Worm (Caenorhabditis elegans): Measurements from ENCODE around the gene C29A12.1.

Gene C29A12.1

DNA sequence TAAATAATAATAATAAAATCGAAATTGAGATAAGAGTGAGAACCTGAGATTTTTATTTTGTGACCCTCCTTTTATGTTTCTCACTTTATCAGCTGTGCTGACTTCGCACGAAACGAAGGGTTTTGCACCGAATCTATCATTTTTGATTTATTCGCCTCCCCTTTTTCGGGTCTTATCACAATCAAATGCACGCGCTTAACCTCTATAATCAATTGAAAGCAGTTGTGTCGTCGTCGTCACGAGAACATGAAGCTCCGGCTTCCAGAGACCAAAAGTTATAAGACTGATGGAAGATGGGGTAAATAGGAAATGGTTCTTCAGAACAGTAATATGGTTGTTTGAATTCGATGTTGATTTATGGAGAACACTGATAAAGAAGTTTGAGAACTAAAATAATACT is 12.1 kb downstream of the C29A12.1 start, which contains the start of gene D1054.18:
Gene D1054.18, minus strand, starts transcription at position 45 of the 400 bp plus-strand sequence.
- TF ChIP-seq F13H6.1 (tag; optimal IDR thresholded peaks at IDR 0.05) (no peak), lin-11 (tag; optimal IDR thresholded peaks at IDR 0.05) (no peak), sox-4 (tag; optimal IDR thresholded peaks at IDR 0.05) (no peak), ceh-6 (GFP tag; optimal IDR thresholded peaks at IDR 0.05) (no peak)

ce11 chrV:10798090-10798489 is 15.2 kb downstream of the C29A12.1 start, which contains the start of gene srh-184:
srh-184 (minus strand) TSS chrV:10798190.
- TF ChIP-seq ceh-2 (tag; optimal IDR thresholded peaks at IDR 0.05) (no peak), unc-3 (GFP tag; conservative IDR thresholded peaks at IDR 0.05) (no peak), unc-3 (tag; optimal IDR thresholded peaks at IDR 0.05) (no peak), C38D4.7 (GFP tag; optimal IDR thresholded peaks at IDR 0.05) (no peak), ceh-30 (tag; optimal IDR thresholded peaks at IDR 0.05) (no peak), unc-86 (tag; optimal IDR thresholded peaks at IDR 0.05) (no peak), zip-5 (tag; optimal IDR thresholded peaks at IDR 0.05) (no peak), unc-42 (tag; optimal IDR thresholded peaks at IDR 0.05) (no peak), fkh-10 (GFP tag; optimal IDR thresholded peaks at IDR 0.05) (no peak), pat-9 (tag; optimal IDR thresholded peaks at IDR 0.05) (no peak), sox-2 (GFP tag; IDR thresholded peaks at IDR 0.05) (no peak), unc-55 (GFP tag; optimal IDR thresholded peaks at IDR 0.05) (no peak), ttx-3 (tag; optimal IDR thresholded peaks at IDR 0.05) (no peak), tbx-2 (tag; optimal IDR thresholded peaks at IDR 0.05) (no peak), dmd-4 (tag; optimal IDR thresholded peaks at IDR 0.05; ENCODE audit: borderline replicate concordance) (no peak), ceh-24 (tag; optimal IDR thresholded peaks at IDR 0.05) (no peak), ceh-14 (tag; optimal IDR thresholded peaks at IDR 0.05) (no peak), nhr-232 (tag; optimal IDR thresholded peaks at IDR 0.05) (no peak), lin-11 (tag; optimal IDR thresholded peaks at IDR 0.05) (no peak)

DNA sequence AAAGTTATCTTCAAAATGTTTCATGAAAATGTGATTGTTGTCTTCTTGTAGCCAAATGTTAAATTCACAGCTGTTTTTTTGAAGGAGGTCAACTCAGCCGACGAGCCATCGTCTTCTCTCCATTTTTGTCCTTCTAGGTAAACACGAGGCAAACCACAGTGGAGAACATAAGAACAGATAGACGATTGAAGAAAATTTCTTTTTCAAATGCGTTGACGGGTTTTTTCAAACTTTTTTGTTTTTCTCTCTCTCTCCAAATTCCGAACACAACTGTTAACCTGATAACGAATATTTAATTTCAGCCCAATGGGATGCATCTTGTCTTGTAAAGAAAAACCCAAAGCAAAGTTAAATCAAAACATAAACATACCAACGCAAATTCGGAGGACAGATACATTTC is 17.8 kb downstream of the C29A12.1 start, which contains the start of gene D1054.19:
Gene D1054.19, plus strand, starts transcription at position 301 of the 400 bp plus-strand sequence.
- TF ChIP-seq ceh-34 (tag; optimal IDR thresholded peaks at IDR 0.05) = no peak
- no peak for TF ChIP-seq ceh-14 (tag; optimal IDR thresholded peaks at IDR 0.05)
- TF ChIP-seq npax-4 (tag; optimal IDR thresholded peaks at IDR 0.05) = no peak

DNA sequence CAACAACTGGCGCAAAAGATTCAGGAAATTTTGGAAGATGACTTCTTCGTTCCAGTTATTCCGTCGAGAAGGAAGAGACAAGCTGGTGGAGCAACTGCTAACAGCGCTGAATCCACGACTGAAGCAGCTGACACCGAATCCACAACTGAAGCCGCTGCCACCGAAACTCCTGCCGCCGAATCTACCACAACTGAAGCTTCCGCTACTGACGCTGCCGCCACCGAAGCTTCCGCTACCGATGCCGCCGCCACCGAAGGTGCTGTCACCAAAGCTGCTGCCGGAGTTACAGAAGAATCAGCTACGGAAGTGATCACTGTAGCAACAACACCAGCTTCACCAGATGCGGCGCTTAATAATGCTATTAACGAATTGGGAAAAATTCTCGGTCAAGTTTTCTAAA is 18.8 kb downstream of the C29A12.1 start:
- TF ChIP-seq unc-3 (GFP tag; conservative IDR thresholded peaks at IDR 0.05) (no peak), unc-3 (tag; optimal IDR thresholded peaks at IDR 0.05) (no peak), dmd-4 (tag; optimal IDR thresholded peaks at IDR 0.05; ENCODE audit: borderline replicate concordance) (no peak), sox-4 (tag; optimal IDR thresholded peaks at IDR 0.05) (no peak), sox-2 (GFP tag; IDR thresholded peaks at IDR 0.05) (no peak), unc-86 (tag; optimal IDR thresholded peaks at IDR 0.05) (no peak), ceh-19 (GFP tag; optimal IDR thresholded peaks at IDR 0.05) (no peak), pqm-1 (tag; optimal IDR thresholded peaks at IDR 0.05) (no peak), pha-4 (tag; optimal IDR thresholded peaks at IDR 0.05) (no peak), ceh-24 (tag; optimal IDR thresholded peaks at IDR 0.05) (no peak), Y22D7AL.16 (tag; optimal IDR thresholded peaks at IDR 0.05) (no peak), npax-4 (tag; optimal IDR thresholded peaks at IDR 0.05) (no peak), pha-2 (tag; optimal IDR thresholded peaks at IDR 0.05) (no peak), unc-42 (tag; optimal IDR thresholded peaks at IDR 0.05) (no peak), ahr-1 (tag; optimal IDR thresholded peaks at IDR 0.05) (no peak), dve-1 (tag; optimal IDR thresholded peaks at IDR 0.05) (no peak), ama-1 (optimal IDR thresholded peaks at IDR 0.05) (no peak), elt-4 (tag; optimal IDR thresholded peaks at IDR 0.05) (no peak)

ce11 chrV:10793498-10793897 is 19.8 kb downstream of the C29A12.1 start, which contains the start of gene ule-3:
ule-3 (plus strand) TSS chrV:10793798.
- TF ChIP-seq ceh-9 (tag; optimal IDR thresholded peaks at IDR 0.05) (no peak), mec-3 (tag; optimal IDR thresholded peaks at IDR 0.05; ENCODE audit: borderline replicate concordance) (no peak), F13H6.1 (tag; optimal IDR thresholded peaks at IDR 0.05) (no peak), ceh-2 (tag; optimal IDR thresholded peaks at IDR 0.05) (no peak), unc-55 (GFP tag; optimal IDR thresholded peaks at IDR 0.05) (no peak), sdc-2 (tag; optimal IDR thresholded peaks at IDR 0.05) (no peak), ceh-30 (tag; optimal IDR thresholded peaks at IDR 0.05) (no peak), pros-1 (tag; optimal IDR thresholded peaks at IDR 0.05) (no peak), elt-4 (tag; optimal IDR thresholded peaks at IDR 0.05) (no peak), zip-5 (tag; optimal IDR thresholded peaks at IDR 0.05) (no peak)

Measured in whole organism, late embryonic.